Fruit fly (Drosophila melanogaster): ENCODE data around the gene Bin1.

Gene Bin1

DNA sequence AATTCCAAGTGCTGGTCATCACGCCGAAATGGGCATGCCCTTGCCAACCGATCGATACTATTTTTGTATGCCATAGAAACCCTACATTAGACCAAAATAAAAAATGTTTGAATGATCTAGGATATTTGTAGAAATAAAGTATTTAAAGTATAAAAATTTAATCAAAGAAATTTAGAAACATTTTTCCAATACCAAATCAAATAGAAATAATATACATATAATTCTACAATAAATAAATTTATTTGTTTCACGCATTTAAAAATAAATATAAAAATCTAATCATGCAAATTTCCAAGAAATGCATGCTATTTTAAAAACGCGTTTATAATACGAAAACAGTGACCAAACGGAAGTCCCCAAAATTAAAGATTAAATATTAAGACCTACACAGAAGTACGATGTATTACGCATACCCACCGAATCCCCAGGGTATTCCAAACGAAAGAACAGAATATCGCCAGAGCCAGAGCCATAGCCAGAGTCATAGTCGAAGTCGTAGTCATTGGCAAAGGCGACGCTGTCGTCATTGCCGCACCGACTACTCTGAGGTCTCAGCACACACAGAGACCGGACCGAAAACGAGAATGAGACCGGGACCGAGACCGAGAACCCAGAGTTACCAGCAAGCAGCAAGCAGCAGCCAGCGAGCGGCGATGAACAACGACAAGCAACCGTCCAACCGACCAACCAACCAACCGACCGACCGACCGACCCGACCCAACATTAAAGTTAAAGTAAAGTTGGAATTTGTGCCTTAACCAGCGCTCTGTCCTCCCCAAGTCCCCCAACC lies 19.8 kb upstream of the Bin1 start (continued):
- TF ChIP-seq CG11695 (GFP tag; IDR thresholded peaks at IDR 0.05): no peak
- no peak for TF ChIP-seq CG10366 (GFP tag; IDR thresholded peaks at IDR 0.05)
- TF ChIP-seq aop (GFP tag; IDR thresholded peaks at IDR 0.05): no peak
- no peak for TF ChIP-seq Kr (GFP tag; optimal IDR thresholded peaks at IDR 0.05)
- TF ChIP-seq CG7839 (tag; optimal IDR thresholded peaks at IDR 0.05): peak; percentile 56
- peak; percentile 67; the same call in 1 of the 2 replicates for TF ChIP-seq chm (GFP tag; IDR thresholded peaks at IDR 0.05)
- TF ChIP-seq Gug (GFP tag; IDR thresholded peaks at IDR 0.05): no peak; the same call in 2 of the 4 replicates
- TF ChIP-seq esg (GFP tag; conservative IDR thresholded peaks at IDR 0.05): peak; percentile 41; the same call in 1 of the 2 replicates
- peak; percentile 44 for TF ChIP-seq fd96Cb (tag; optimal IDR thresholded peaks at IDR 0.05)
- peak; percentile 8 for TF ChIP-seq CG6254 (GFP tag; optimal IDR thresholded peaks at IDR 0.05)
- no peak for TF ChIP-seq stc (GFP tag; IDR thresholded peaks at IDR 0.05)
- peak; percentile 24 for TF ChIP-seq CG12659 (GFP tag; optimal IDR thresholded peaks at IDR 0.05)

DNA sequence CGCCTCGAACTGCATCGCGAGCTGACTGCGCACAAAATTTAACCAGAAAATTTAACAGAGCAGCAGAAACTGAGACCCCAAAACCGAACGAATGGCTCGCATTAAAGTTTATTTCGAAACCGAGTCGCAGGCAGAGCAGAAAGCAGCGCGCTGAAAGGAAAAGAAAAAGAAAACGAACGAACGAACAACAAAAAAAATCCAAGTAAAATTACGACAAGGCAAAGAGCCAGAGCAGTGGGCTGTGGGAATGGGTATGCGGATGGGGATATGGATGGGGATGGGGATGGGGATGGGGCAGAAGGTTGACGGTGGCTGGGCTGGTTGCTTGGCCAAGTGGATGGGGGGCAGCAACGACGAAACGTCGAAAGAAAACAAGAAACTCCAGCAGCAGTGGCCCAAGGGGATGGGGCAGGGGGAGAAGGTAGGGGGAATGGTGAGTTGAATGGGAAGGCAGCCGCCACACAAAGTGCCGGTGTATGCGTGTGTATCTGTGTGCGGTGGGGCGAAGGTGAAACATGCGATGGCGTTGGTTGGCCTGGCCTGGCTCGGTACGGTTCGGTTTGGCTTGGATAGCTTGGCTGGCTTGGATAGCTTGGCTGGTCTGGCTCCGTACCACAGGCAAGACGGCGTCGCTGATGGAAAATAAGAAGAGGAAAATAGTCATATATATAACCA lies 18.9 kb upstream of the Bin1 start:
- TF ChIP-seq CG12659 (GFP tag; optimal IDR thresholded peaks at IDR 0.05): peak; percentile 15
- TF ChIP-seq crol (GFP tag; IDR thresholded peaks at IDR 0.05): peak; percentile 99
- peak; percentile 99 for TF ChIP-seq CG10543 (GFP tag; optimal IDR thresholded peaks at IDR 0.05)
- TF ChIP-seq CG12071 (GFP tag; optimal IDR thresholded peaks at IDR 0.05): peak; percentile 4
- peak; percentile 26 for TF ChIP-seq Ets65A (GFP tag)
- no peak for TF ChIP-seq disco-r (GFP tag; optimal IDR thresholded peaks at IDR 0.05)
- TF ChIP-seq Meics (GFP tag; optimal IDR thresholded peaks at IDR 0.05): peak; percentile 12
- TF ChIP-seq CG8290 (GFP tag; optimal IDR thresholded peaks at IDR 0.05): no peak
- TF ChIP-seq CG8290 (tag; optimal IDR thresholded peaks at IDR 0.05): peak in 1 of 2 experiments; percentile 43
- TF ChIP-seq Fer1 (GFP tag; optimal IDR thresholded peaks at IDR 0.05): peak; percentile 49
- peak; percentile 43; the same call in 1 of the 3 replicates for TF ChIP-seq gce (GFP tag; IDR thresholded peaks at IDR 0.05)
- TF ChIP-seq gem (tag; optimal IDR thresholded peaks at IDR 0.05): peak; percentile 14
- no peak for TF ChIP-seq CG8281 (tag; optimal IDR thresholded peaks at IDR 0.05)
- 0 out of 3 replicates have a peak, but pooled peaks have one; percentile 11 for TF ChIP-seq HLH4C (GFP tag; IDR thresholded peaks at IDR 0.05; ENCODE audit: partially characterized antibody)
- peak; percentile 46 for TF ChIP-seq aop (GFP tag; IDR thresholded peaks at IDR 0.05)
- no peak for TF ChIP-seq NK7.1 (GFP tag; optimal IDR thresholded peaks at IDR 0.05)
- no peak for TF ChIP-seq Doc2 (GFP tag; IDR thresholded peaks at IDR 0.05)
- TF ChIP-seq Hr78 (GFP tag; optimal IDR thresholded peaks at IDR 0.05): peak in 1 of 2 experiments; percentile 95
- TF ChIP-seq Hmr (GFP tag; optimal IDR thresholded peaks at IDR 0.05): peak; percentile 59
- no peak for TF ChIP-seq CG17328 (GFP tag; IDR thresholded peaks at IDR 0.05)
- no peak for TF ChIP-seq CG17568 (GFP tag; optimal IDR thresholded peaks at IDR 0.05)
- peak; percentile 14; the same call in 1 of the 2 replicates for TF ChIP-seq CG13287 (GFP tag; IDR thresholded peaks at IDR 0.05; ENCODE audit: partially characterized antibody)
- TF ChIP-seq CG17359 (tag; optimal IDR thresholded peaks at IDR 0.05): peak; percentile 41
- TF ChIP-seq MBD-R2 (GFP tag; IDR thresholded peaks at IDR 0.05): 0 out of 2 replicates have a peak, but pooled peaks have one; percentile 16
- TF ChIP-seq luna (GFP tag; optimal IDR thresholded peaks at IDR 0.05): no peak
- peak; percentile 67; the same call in 1 of the 2 replicates for TF ChIP-seq CG16779 (GFP tag; IDR thresholded peaks at IDR 0.05)
- TF ChIP-seq GATAe (GFP tag; conservative IDR thresholded peaks at IDR 0.05): no peak
- peak; percentile 33; the same call in 1 of the 2 replicates for TF ChIP-seq CG14014 (GFP tag; IDR thresholded peaks at IDR 0.05)
- TF ChIP-seq tup (GFP tag; optimal IDR thresholded peaks at IDR 0.05): no peak
- TF ChIP-seq CG5180 (GFP tag; optimal IDR thresholded peaks at IDR 0.05): peak; percentile 91
- peak; percentile 69 for TF ChIP-seq B-H2 (GFP tag; optimal IDR thresholded peaks at IDR 0.05)
- TF ChIP-seq CG9932 (GFP tag; IDR thresholded peaks at IDR 0.05): peak; percentile 52
- TF ChIP-seq D19A (tag; optimal IDR thresholded peaks at IDR 0.05): peak; percentile 35
- peak; percentile 17 for TF ChIP-seq CG2712 (tag; optimal IDR thresholded peaks at IDR 0.05)
- peak; percentile 14 for TF ChIP-seq HmgZ (tag; optimal IDR thresholded peaks at IDR 0.05)
- TF ChIP-seq trem (tag; optimal IDR thresholded peaks at IDR 0.05): peak; percentile 4
